Worm (Caenorhabditis elegans): Measurements from ENCODE around the gene M04B2.2.

DNA sequence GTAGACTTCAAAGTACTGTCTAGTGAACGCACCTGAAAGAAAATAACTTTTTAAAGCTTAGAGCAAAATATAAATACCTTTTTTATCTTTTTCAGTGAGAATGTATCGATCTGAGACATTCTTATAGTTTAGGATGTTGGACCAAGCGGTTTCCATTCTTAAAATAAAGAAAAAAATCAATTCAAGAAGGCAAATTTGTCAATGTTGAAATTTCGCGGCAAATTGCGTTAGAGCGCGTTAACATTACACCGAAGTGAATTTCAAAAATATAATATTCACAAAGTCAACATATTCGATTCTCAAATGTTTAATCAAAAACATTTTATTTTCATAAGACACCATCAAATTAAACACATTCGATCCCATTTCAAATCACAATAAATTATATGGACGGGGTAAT is 33.8 kb downstream of the M04B2.2 start, which contains the start of gene F12F6.7:
- TF ChIP-seq ceh-45 (GFP tag; IDR thresholded peaks at IDR 0.05): no peak
- no peak for TF ChIP-seq ceh-9 (tag; optimal IDR thresholded peaks at IDR 0.05)
- no peak for TF ChIP-seq elt-2 (tag; optimal IDR thresholded peaks at IDR 0.05)
- no peak for TF ChIP-seq ceh-30 (tag; optimal IDR thresholded peaks at IDR 0.05)
- TF ChIP-seq ref-2 (tag; optimal IDR thresholded peaks at IDR 0.05): no peak
- no peak for TF ChIP-seq lin-11 (tag; optimal IDR thresholded peaks at IDR 0.05)
- no peak for TF ChIP-seq nfya-1 (tag; optimal IDR thresholded peaks at IDR 0.05)
- TF ChIP-seq elt-4 (tag; optimal IDR thresholded peaks at IDR 0.05): no peak
- TF ChIP-seq ahr-1 (tag; optimal IDR thresholded peaks at IDR 0.05): no peak
- TF ChIP-seq rnt-1 (tag; optimal IDR thresholded peaks at IDR 0.05): no peak
- TF ChIP-seq syd-9 (tag; optimal IDR thresholded peaks at IDR 0.05): no peak

Data from whole organism, late embryonic.